Worm (Caenorhabditis elegans) whole organism, young adult: ENCODE results near the gene cgp-1.

Experiments
- C06A6.2 ChIP-seq: fragments of 200-800 bp; sonication (Bioruptor generic); conservative IDR thresholded peaks from 2 replicates; pipeline ENCODE4 v1.3.6; 2022; ENCODE audit warnings: missing genetic modification characterization, missing compliant biosample characterization
- D2030.7 ChIP-seq: fragments of 200-800 bp; sonication (Bioruptor generic); IDR thresholded peaks from 2 replicates; pipeline ENCODE4 v1.3.6; 2022; ENCODE audit warnings: missing genetic modification reagents, missing genetic modification characterization, missing compliant biosample characterization
- F23B12.7 ChIP-seq: sonication (generic microtip); optimal IDR thresholded peaks from 2 replicates; lab custom pipeline; 2017; ENCODE audit warnings: missing genetic modification characterization, mild to moderate bottlenecking, missing compliant biosample characterization, antibody characterized with exemption, moderate library complexity; ENCODE audit not compliant: insufficient read depth
- F37B4.10 ChIP-seq: fragments of 200-800 bp; sonication (Bioruptor generic); IDR thresholded peaks from 2 replicates; pipeline ENCODE4 v1.3.6; 2022; ENCODE audit warnings: missing genetic modification characterization, missing compliant biosample characterization
- F39B2.1 ChIP-seq: fragments of 200-800 bp; sonication (Bioruptor generic); IDR thresholded peaks from 2 replicates; pipeline ENCODE4 v1.3.6; 2022; ENCODE audit warnings: missing genetic modification reagents, missing genetic modification characterization, missing compliant biosample characterization
- F57A8.1 ChIP-seq: fragments of 200-800 bp; sonication (Bioruptor generic); optimal IDR thresholded peaks from 2 replicates; lab custom pipeline; 2018; ENCODE audit warnings: mild to moderate bottlenecking, missing genetic modification characterization, moderate library complexity, missing compliant biosample characterization
- K11D2.4 ChIP-seq: fragments of 200-800 bp; sonication (Bioruptor generic); IDR thresholded peaks from 2 replicates; pipeline ENCODE4 v1.3.6; 2022; ENCODE audit warnings: missing genetic modification reagents, missing genetic modification characterization, missing compliant biosample characterization
- K12H6.12 ChIP-seq: fragments of 200-800 bp; sonication (Bioruptor generic); optimal IDR thresholded peaks from 2 replicates; lab custom pipeline; 2018; ENCODE audit warnings: mild to moderate bottlenecking, missing genetic modification characterization, missing compliant biosample characterization
- Y67H2A.10 ChIP-seq: fragments of 200-800 bp; sonication (Bioruptor generic); conservative IDR thresholded peaks from 2 replicates; pipeline ENCODE4 v1.3.6; 2022; ENCODE audit warnings: missing genetic modification reagents, missing genetic modification characterization, missing compliant biosample characterization
- Y95B8A.8 ChIP-seq: fragments of 200-800 bp; sonication (Bioruptor generic); IDR thresholded peaks from 2 replicates; pipeline ENCODE4 v1.3.6; 2022; ENCODE audit warnings: missing genetic modification reagents, missing genetic modification characterization, missing compliant biosample characterization
- akir-1 ChIP-seq: fragments of 200-800 bp; sonication (Bioruptor generic); optimal IDR thresholded peaks from 2 replicates; lab custom pipeline; 2018; ENCODE audit warnings: mild to moderate bottlenecking, missing genetic modification characterization, moderate library complexity, missing compliant biosample characterization
- ama-1 ChIP-seq, 3 experiments: fragments of 150-350 bp in 1 of 3; sonication (generic microtip) in 2 of 3; optimal IDR thresholded peaks; 2 replicates each; lab custom pipeline; 2014 to 2018; ENCODE audit warnings: missing biosample characterization in 2 of 3, missing genetic modification characterization in 2 of 3, missing genetic modification reagents in 2 of 3
- atf-7 ChIP-seq: sonication (generic microtip); optimal IDR thresholded peaks from 2 replicates; lab custom pipeline; 2017; ENCODE audit warnings: mild to moderate bottlenecking, missing genetic modification characterization, missing compliant biosample characterization
- attf-5 ChIP-seq: fragments of 200-800 bp; sonication (Bioruptor generic); optimal IDR thresholded peaks from 2 replicates; lab custom pipeline; 2018; ENCODE audit warnings: mild to moderate bottlenecking, missing genetic modification characterization, missing compliant biosample characterization
- attf-6 ChIP-seq: fragments of 200-800 bp; sonication (Bioruptor generic); IDR thresholded peaks from 2 replicates; pipeline ENCODE4 v1.3.6; 2022; ENCODE audit warnings: missing genetic modification reagents, missing genetic modification characterization, missing compliant biosample characterization
- cebp-2 ChIP-seq: fragments of 200-800 bp; sonication (Bioruptor generic); IDR thresholded peaks from 2 replicates; pipeline ENCODE4 v1.3.6; 2022; ENCODE audit warnings: missing genetic modification characterization, missing compliant biosample characterization
- ceh-100 ChIP-seq: fragments of 200-800 bp; sonication (Bioruptor generic); IDR thresholded peaks from 2 replicates; pipeline ENCODE4 v1.3.6; 2022; ENCODE audit warnings: missing genetic modification reagents, missing genetic modification characterization, missing compliant biosample characterization
- ceh-27 ChIP-seq: fragments of 200-800 bp; sonication (Bioruptor generic); optimal IDR thresholded peaks from 2 replicates; lab custom pipeline; 2018; ENCODE audit warnings: mild to moderate bottlenecking, missing genetic modification characterization, moderate library complexity, missing compliant biosample characterization
- dox-1 ChIP-seq: fragments of 200-800 bp; sonication (Bioruptor generic); IDR thresholded peaks from 2 replicates; pipeline ENCODE4 v1.3.6; 2022; ENCODE audit warnings: missing genetic modification reagents, missing genetic modification characterization, missing compliant biosample characterization
- dpff-1 ChIP-seq: sonication (generic microtip); optimal IDR thresholded peaks from 2 replicates; lab custom pipeline; 2017; ENCODE audit warnings: mild to moderate bottlenecking, missing genetic modification characterization, missing compliant biosample characterization
- efl-1 ChIP-seq: fragments of 150-350 bp; optimal IDR thresholded peaks from 2 replicates; lab custom pipeline; 2014; ENCODE audit warnings: missing biosample characterization, missing genetic modification reagents, missing genetic modification characterization
- ets-4 ChIP-seq: fragments of 200-800 bp; sonication (Bioruptor generic); optimal IDR thresholded peaks from 2 replicates; lab custom pipeline; 2018; ENCODE audit warnings: mild to moderate bottlenecking, missing genetic modification characterization, missing compliant biosample characterization
- let-526 ChIP-seq: fragments of 200-800 bp; sonication (Bioruptor generic); IDR thresholded peaks from 2 replicates; pipeline ENCODE4 v1.3.6; 2022; ENCODE audit warnings: missing genetic modification reagents, missing genetic modification characterization, missing compliant biosample characterization
- let-607 ChIP-seq, 2 experiments: fragments of 200-800 bp in 1 of 2; sonication (Bioruptor generic) in 1 of 2; sonication (generic microtip) in 1 of 2; optimal IDR thresholded peaks; 2 replicates each; lab custom pipeline; 2016 to 2018; ENCODE audit warnings: mild to moderate bottlenecking in 2 of 2, missing compliant biosample characterization in 2 of 2, missing genetic modification characterization in 2 of 2, moderate library complexity in 2 of 2, missing genotype in 1 of 2
- lin-35 ChIP-seq, 3 experiments: fragments of 150-350 bp in 2 of 3; sonication (generic microtip) in 1 of 3; optimal IDR thresholded peaks; 2 replicates each; lab custom pipeline; 2014 to 2018; ENCODE audit warnings: missing biosample characterization in 3 of 3, missing genetic modification characterization in 3 of 3, missing genetic modification reagents in 3 of 3
- lin-54 ChIP-seq: fragments of 200-800 bp; sonication (Bioruptor generic); optimal IDR thresholded peaks from 2 replicates; lab custom pipeline; 2018; ENCODE audit warnings: mild to moderate bottlenecking, missing genetic modification characterization, missing compliant biosample characterization
- madf-10 ChIP-seq: sonication (generic microtip); optimal IDR thresholded peaks from 2 replicates; lab custom pipeline; 2016; ENCODE audit warnings: mild to moderate bottlenecking, missing genetic modification characterization, missing compliant biosample characterization
- mcd-1 ChIP-seq: fragments of 200-800 bp; sonication (Bioruptor generic); IDR thresholded peaks from 2 replicates; pipeline ENCODE4 v1.3.6; 2022; ENCODE audit warnings: missing genetic modification reagents, missing genetic modification characterization, missing compliant biosample characterization
- nfyb-1 ChIP-seq: fragments of 200-800 bp; sonication (Bioruptor generic); IDR thresholded peaks from 2 replicates; pipeline ENCODE4 v1.3.6; 2022; ENCODE audit warnings: missing genetic modification reagents, missing genetic modification characterization, missing compliant biosample characterization
- nhr-179 ChIP-seq: sonication (generic microtip); optimal IDR thresholded peaks from 2 replicates; lab custom pipeline; 2016; ENCODE audit warnings: mild to moderate bottlenecking, missing genetic modification characterization, missing compliant biosample characterization
- nhr-27 ChIP-seq: fragments of 200-800 bp; sonication (Bioruptor generic); optimal IDR thresholded peaks from 2 replicates; lab custom pipeline; 2018; ENCODE audit warnings: mild to moderate bottlenecking, missing genetic modification characterization, moderate library complexity, missing compliant biosample characterization
- pbrm-1 ChIP-seq: fragments of 200-800 bp; sonication (Bioruptor generic); IDR thresholded peaks from 2 replicates; pipeline ENCODE4 v1.3.6; 2022; ENCODE audit warnings: missing genetic modification reagents, missing genetic modification characterization, missing compliant biosample characterization
- pha-4 ChIP-seq: fragments of 150-350 bp; sonication (generic microtip); optimal IDR thresholded peaks from 2 replicates; lab custom pipeline; 2014; ENCODE audit warnings: missing biosample characterization, missing genetic modification reagents, missing genetic modification characterization
- sea-2 ChIP-seq: fragments of 200-800 bp; sonication (Bioruptor generic); IDR thresholded peaks from 2 replicates; pipeline ENCODE4 v1.3.6; 2022; ENCODE audit warnings: missing genetic modification characterization, missing compliant biosample characterization
- snpc-1.1 ChIP-seq: sonication (generic microtip); optimal IDR thresholded peaks from 2 replicates; lab custom pipeline; 2017; ENCODE audit warnings: missing genetic modification characterization, mild to moderate bottlenecking, missing compliant biosample characterization, antibody characterized with exemption, moderate library complexity, missing genotype, missing genetic modification reagents; ENCODE audit not compliant: insufficient read depth
- snpc-1.3 ChIP-seq: sonication (generic microtip); optimal IDR thresholded peaks from 2 replicates; lab custom pipeline; 2017; ENCODE audit warnings: missing genetic modification characterization, mild to moderate bottlenecking, missing compliant biosample characterization, antibody characterized with exemption, moderate library complexity, missing genotype, missing genetic modification reagents; ENCODE audit not compliant: insufficient read depth
- unc-62 ChIP-seq: fragments of 150-350 bp; optimal IDR thresholded peaks from 2 replicates; lab custom pipeline; 2014; ENCODE audit warnings: missing biosample characterization, missing genetic modification reagents, missing genetic modification characterization
- xnd-1 ChIP-seq: sonication (generic microtip); optimal IDR thresholded peaks from 2 replicates; lab custom pipeline; 2016; ENCODE audit warnings: missing genotype, missing genetic modification reagents, missing genetic modification characterization, missing compliant biosample characterization

cgp-1 gene

DNA sequence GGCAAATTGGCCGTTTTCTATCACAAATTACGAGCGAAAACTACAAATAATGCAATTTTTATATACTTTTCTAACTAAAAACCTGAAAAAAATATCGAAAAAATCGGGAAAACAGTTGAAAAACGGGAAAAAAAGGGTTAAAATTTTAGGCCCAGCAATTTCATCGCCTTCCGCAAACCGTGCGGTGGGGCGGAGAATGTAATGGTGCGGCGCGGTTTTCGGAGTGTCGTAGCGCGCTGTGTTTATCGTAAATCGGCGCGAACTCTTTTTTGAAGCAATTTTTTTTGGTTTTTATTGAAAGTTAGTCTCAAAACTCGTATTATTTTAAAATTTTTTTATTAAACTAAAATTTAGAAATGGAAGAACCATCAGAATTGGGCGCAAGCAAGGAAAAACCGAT, 18.1 kb downstream of the cgp-1 start, which contains the start of gene picd-1 (continued):
- peak in 1 of 3 experiments; percentile 36 for TF ChIP-seq lin-35 (GFP tag; optimal IDR thresholded peaks at IDR 0.05; lab: Kevin White, UChicago)
- TF ChIP-seq F37B4.10 (GFP tag; lab: Robert Waterston, UW) = no peak
- TF ChIP-seq attf-6 (GFP tag; lab: Robert Waterston, UW) = no peak
- TF ChIP-seq F23B12.7 = peak; percentile 59
- TF ChIP-seq ceh-27 (GFP tag; lab: Kevin White, UChicago) = peak; percentile 24
- no peak for TF ChIP-seq dpff-1 (tag; lab: Kevin White, UChicago)
- TF ChIP-seq snpc-1.1 (tag; lab: Kevin White, UChicago) = no peak
- TF ChIP-seq snpc-1.3 (tag; lab: Kevin White, UChicago) = peak; percentile 63
- no peak for TF ChIP-seq akir-1
- TF ChIP-seq ets-4 (GFP tag; lab: Kevin White, UChicago) = no peak
- TF ChIP-seq F39B2.1 (GFP tag; lab: Robert Waterston, UW) = no peak
- no peak for TF ChIP-seq let-607 (tag; optimal IDR thresholded peaks at IDR 0.05; lab: Kevin White, UChicago)
- TF ChIP-seq cebp-2 (GFP tag; lab: Robert Waterston, UW) = no peak
- TF ChIP-seq xnd-1 = no peak
- peak; percentile 65 for TF ChIP-seq mcd-1 (GFP tag; lab: Robert Waterston, UW)
- TF ChIP-seq K11D2.4 (GFP tag; lab: Robert Waterston, UW) = no peak
- TF ChIP-seq Y67H2A.10 (GFP tag; lab: Robert Waterston, UW) = no peak
- no peak; the same call in 1 of the 2 replicates for TF ChIP-seq dox-1 (GFP tag; lab: Robert Waterston, UW)
- TF ChIP-seq Y95B8A.8 = no peak
- no peak for TF ChIP-seq ceh-100 (GFP tag; lab: Robert Waterston, UW)
- peak; percentile 29 for TF ChIP-seq K12H6.12 (tag; lab: Kevin White, UChicago)
- TF ChIP-seq pbrm-1 (GFP tag; lab: Robert Waterston, UW) = no peak; the same call in 1 of the 2 replicates
- TF ChIP-seq ama-1 (optimal IDR thresholded peaks at IDR 0.05; lab: Kevin White, UChicago) = no peak
- no peak for TF ChIP-seq ama-1 (GFP tag; optimal IDR thresholded peaks at IDR 0.05; lab: Kevin White, UChicago)
- no peak for TF ChIP-seq sea-2
- TF ChIP-seq let-526 = no peak
- TF ChIP-seq lin-54 (GFP tag; lab: Kevin White, UChicago) = peak; percentile 51
- TF ChIP-seq nfyb-1 (GFP tag; lab: Robert Waterston, UW) = 0 out of 2 replicates have a peak, but pooled peaks have one; percentile 46
- no peak for TF ChIP-seq nhr-27 (tag; lab: Kevin White, UChicago)
- peak; percentile 69 for TF ChIP-seq D2030.7 (GFP tag; lab: Robert Waterston, UW)
- TF ChIP-seq F57A8.1 = no peak
- TF ChIP-seq attf-5 (GFP tag; lab: Kevin White, UChicago) = peak; percentile 65
- TF ChIP-seq pha-4 (tag; lab: Kevin White, UChicago) = no peak
- no peak for TF ChIP-seq C06A6.2 (GFP tag; lab: Robert Waterston, UW)
- TF ChIP-seq nhr-179 (tag; lab: Kevin White, UChicago) = no peak
- TF ChIP-seq madf-10 (tag; lab: Kevin White, UChicago) = no peak
- peak; percentile 68 for TF ChIP-seq efl-1 (GFP tag; lab: Kevin White, UChicago)

DNA sequence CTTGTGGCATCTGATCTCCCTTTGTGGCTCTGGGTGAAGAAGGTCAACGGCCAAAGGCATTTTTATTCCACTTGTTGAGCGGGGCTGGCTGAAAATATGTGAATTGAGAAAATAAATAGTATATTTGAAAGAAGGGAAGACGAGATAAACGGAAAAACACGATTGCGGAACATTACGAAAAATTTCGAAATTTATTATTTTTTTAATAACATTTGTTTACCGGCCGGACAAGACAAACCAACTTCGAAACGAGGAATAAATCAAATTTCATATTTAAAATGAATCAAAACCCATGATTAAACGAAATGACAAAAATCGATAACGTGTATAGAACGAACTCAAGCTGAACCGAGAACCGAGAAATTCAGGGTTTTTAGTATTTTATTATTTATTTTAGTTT, 18.6 kb downstream of the cgp-1 start, which contains the start of gene rps-27:
rps-27 (minus strand) TSS at position 101 of the 400 bp plus-strand sequence.
- TF ChIP-seq unc-62 (GFP tag; lab: Kevin White, UChicago) (no peak), dpff-1 (tag; lab: Kevin White, UChicago) (no peak), atf-7 (no peak), Y67H2A.10 (GFP tag; lab: Robert Waterston, UW) (no peak)
- TF ChIP-seq, all 124 proteins: peak for 0
